Fruit fly (Drosophila melanogaster) whole organism, pupa: Measurements from ENCODE around the gene nullo.

Source experiments
- CG12605 ChIP-seq: fragments of 200-800 bp; sonication (Bioruptor generic); IDR thresholded peaks from 2 replicates; pipeline ENCODE4 v1.3.6; 2022; ENCODE audit warnings: missing biosample characterization, missing genetic modification characterization
- CG15710 ChIP-seq: fragments of 200-800 bp; sonication (Bioruptor generic); optimal IDR thresholded peaks from 2 replicates; lab custom pipeline; 2018; ENCODE audit warnings: missing biosample characterization, mild to moderate bottlenecking, missing genetic modification characterization, moderate library complexity
- D1 ChIP-seq: fragments of 200-800 bp; sonication (Bioruptor generic); optimal IDR thresholded peaks from 2 replicates; lab custom pipeline; 2018; ENCODE audit warnings: missing biosample characterization, mild to moderate bottlenecking, missing genetic modification characterization, moderate library complexity
- EcR ChIP-seq: fragments of 200-800 bp; sonication (Bioruptor generic); optimal IDR thresholded peaks from 3 replicates; lab custom pipeline; 2019; ENCODE audit warnings: missing biosample characterization, missing genetic modification characterization, mild to moderate bottlenecking, moderate library complexity, missing genetic modification reagents
- gl ChIP-seq: fragments of 200-800 bp; sonication (Bioruptor generic); optimal IDR thresholded peaks from 2 replicates; lab custom pipeline; 2018; ENCODE audit warnings: missing biosample characterization, mild to moderate bottlenecking, missing genetic modification characterization

dm6 chrX:7082407-7082806 lies 33.1 kb downstream of the nullo start:
- TF ChIP-seq CG12605 (no peak), CG15710 (tag; lab: Kevin White, UChicago) (no peak), D1 (tag; lab: Kevin White, UChicago) (no peak), EcR (GFP tag; lab: Kevin White, UChicago) (no peak), gl (tag; lab: Kevin White, UChicago) (no peak)
